Worm (Caenorhabditis elegans): ENCODE results near the gene tkr-3.

DNA sequence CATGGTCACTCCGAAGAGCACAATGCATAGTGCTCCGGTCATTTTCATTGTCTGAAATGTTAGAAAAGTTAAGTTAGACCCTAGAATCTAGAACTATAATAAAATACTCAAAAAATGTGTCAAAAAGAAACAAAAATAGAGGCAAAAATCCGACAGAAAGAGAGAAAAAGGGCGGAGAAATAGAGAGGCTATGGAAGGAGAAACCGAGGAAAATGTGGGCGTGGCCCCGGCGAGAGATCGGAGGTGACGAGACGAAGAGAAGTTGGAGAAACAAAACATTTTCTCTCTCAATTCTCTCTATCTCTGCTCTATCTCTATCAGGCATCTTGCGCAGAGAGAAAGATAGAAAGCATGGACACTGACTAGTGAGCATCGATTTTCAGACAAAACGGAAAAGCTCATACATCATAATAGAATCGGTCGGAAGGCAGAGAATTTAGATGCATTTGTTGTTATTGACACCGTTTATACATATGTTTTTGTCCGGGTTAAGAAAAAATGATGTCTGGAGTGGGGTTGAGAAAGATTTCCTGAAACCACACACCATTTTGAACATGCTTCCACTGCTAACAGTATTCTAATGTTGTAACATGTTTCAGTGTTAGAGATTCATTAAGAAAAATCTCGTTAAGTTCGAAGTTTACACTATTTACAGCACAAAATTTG is 18.5 kb downstream of the tkr-3 start, which contains the start of gene C02B10.3:
- TF ChIP-seq daf-12 (tag; optimal IDR thresholded peaks at IDR 0.05), result no peak
- TF ChIP-seq fkh-2 (tag; optimal IDR thresholded peaks at IDR 0.05), result no peak
- TF ChIP-seq jun-1 (tag; optimal IDR thresholded peaks at IDR 0.05), result no peak
- TF ChIP-seq nfya-1 (tag; optimal IDR thresholded peaks at IDR 0.05; ENCODE audit: insufficient read depth), result peak; percentile 72
- TF ChIP-seq hmg-11 (tag; optimal IDR thresholded peaks at IDR 0.05), result peak; percentile 76
